Fruit fly (Drosophila melanogaster) whole organism, embryonic: ENCODE measurements around the gene TotA.
A peak's percentile ranks its signal among the peaks of the same experiment; 100 is the strongest.

Experiments used
- CG10321 ChIP-seq: fragments of 200-800 bp; sonication (Bioruptor generic); IDR thresholded peaks from 2 replicates; pipeline ENCODE4 v1.3.6; 2022; ENCODE audit warnings: missing biosample characterization, missing genetic modification characterization
- CG11504 ChIP-seq: fragments of 200-800 bp; sonication (Bioruptor generic); optimal IDR thresholded peaks from 3 replicates; lab custom pipeline; 2019; ENCODE audit warnings: missing biosample characterization, mild to moderate bottlenecking, missing genetic modification characterization, moderate library complexity
- CG11560 ChIP-seq: fragments of 200-800 bp; sonication (Bioruptor generic); IDR thresholded peaks from 3 replicates; pipeline ENCODE4 v1.3.6; 2022; ENCODE audit warnings: missing biosample characterization, missing genetic modification characterization
- CG13894 ChIP-seq: fragments of 200-800 bp; sonication (Bioruptor generic); optimal IDR thresholded peaks from 3 replicates; lab custom pipeline; 2018; ENCODE audit warnings: missing biosample characterization, mild to moderate bottlenecking, missing genetic modification characterization, moderate library complexity
- CG14014 ChIP-seq: fragments of 200-800 bp; sonication (Bioruptor generic); IDR thresholded peaks from 2 replicates; pipeline ENCODE4 v1.3.6; 2022; ENCODE audit warnings: missing biosample characterization, missing genetic modification characterization
- CG15073 ChIP-seq: fragments of 200-800 bp; sonication (Bioruptor generic); optimal IDR thresholded peaks from 2 replicates; lab custom pipeline; 2016; ENCODE audit warnings: missing biosample characterization, missing genetic modification characterization
- CG16815 ChIP-seq: fragments of 200-800 bp; sonication (Bioruptor generic); optimal IDR thresholded peaks from 3 replicates; lab custom pipeline; 2017; ENCODE audit warnings: missing biosample characterization, mild to moderate bottlenecking, missing genetic modification characterization
- CG18599 ChIP-seq: fragments of 200-800 bp; sonication (Bioruptor generic); optimal IDR thresholded peaks from 3 replicates; lab custom pipeline; 2017; ENCODE audit warnings: missing biosample characterization, missing genetic modification characterization, mild to moderate bottlenecking, moderate library complexity, missing genetic modification reagents
- CG18619 ChIP-seq: fragments of 200-800 bp; sonication (Bioruptor generic); optimal IDR thresholded peaks from 3 replicates; lab custom pipeline; 2017; ENCODE audit warnings: missing biosample characterization, mild to moderate bottlenecking, missing genetic modification characterization
- CG2678 ChIP-seq: fragments of 200-800 bp; sonication (Bioruptor generic); optimal IDR thresholded peaks from 3 replicates; lab custom pipeline; 2019; ENCODE audit warnings: missing biosample characterization, mild to moderate bottlenecking, missing genetic modification characterization, moderate library complexity
- CG31224 ChIP-seq: fragments of 200-800 bp; sonication (Bioruptor generic); IDR thresholded peaks from 2 replicates; pipeline ENCODE4 v1.3.6; 2022; ENCODE audit warnings: missing biosample characterization, missing genetic modification characterization
- CG31441 ChIP-seq: fragments of 200-800 bp; sonication (Bioruptor generic); IDR thresholded peaks from 2 replicates; pipeline ENCODE4 v1.3.6; 2022; ENCODE audit warnings: missing biosample characterization, missing genetic modification characterization
- CG32532 ChIP-seq: fragments of 200-800 bp; sonication (Bioruptor generic); IDR thresholded peaks from 2 replicates; pipeline ENCODE4 v1.3.6; 2022; ENCODE audit warnings: missing biosample characterization, missing genetic modification characterization
- CG32767 ChIP-seq: fragments of 200-800 bp; sonication (Bioruptor generic); IDR thresholded peaks from 2 replicates; pipeline ENCODE4 v1.3.6; 2022; ENCODE audit warnings: missing biosample characterization, missing genetic modification characterization
- CG4617 ChIP-seq: fragments of 200-800 bp; sonication (Bioruptor generic); optimal IDR thresholded peaks from 3 replicates; lab custom pipeline; 2016; ENCODE audit warnings: missing biosample characterization, missing genetic modification characterization, borderline replicate concordance
- CG7745 ChIP-seq: fragments of 200-800 bp; sonication (Bioruptor generic); optimal IDR thresholded peaks from 2 replicates; lab custom pipeline; 2018; ENCODE audit warnings: missing biosample characterization, mild to moderate bottlenecking, missing genetic modification characterization, moderate library complexity
- CG7987 ChIP-seq: fragments of 200-800 bp; sonication (Bioruptor generic); optimal IDR thresholded peaks from 2 replicates; lab custom pipeline; 2018; ENCODE audit warnings: missing biosample characterization, mild to moderate bottlenecking, missing genetic modification characterization, moderate library complexity
- CG9727 ChIP-seq: fragments of 200-800 bp; sonication (Bioruptor generic); optimal IDR thresholded peaks from 3 replicates; lab custom pipeline; 2017; ENCODE audit warnings: missing biosample characterization, mild to moderate bottlenecking, missing genetic modification characterization
- CHES-1-like ChIP-seq: fragments of 200-800 bp; sonication (Bioruptor generic); optimal IDR thresholded peaks from 2 replicates; lab custom pipeline; 2016; ENCODE audit warnings: missing biosample characterization, missing genetic modification characterization
- CrebB ChIP-seq: fragments of 200-800 bp; sonication (Bioruptor generic); optimal IDR thresholded peaks from 3 replicates; lab custom pipeline; 2018; ENCODE audit warnings: missing biosample characterization, mild to moderate bottlenecking, missing genetic modification characterization
- Dek ChIP-seq: fragments of 200-800 bp; sonication (Bioruptor generic); optimal IDR thresholded peaks from 3 replicates; lab custom pipeline; 2019; ENCODE audit warnings: missing biosample characterization, mild to moderate bottlenecking, missing genetic modification characterization, moderate library complexity
- Gug ChIP-seq: fragments of 200-800 bp; sonication (Bioruptor generic); IDR thresholded peaks from 4 replicates; pipeline ENCODE4 v1.3.6; 2022; ENCODE audit warnings: missing biosample characterization, missing genetic modification characterization
- HLH54F ChIP-seq: fragments of 200-800 bp; sonication (Bioruptor generic); optimal IDR thresholded peaks from 3 replicates; lab custom pipeline; 2016; ENCODE audit warnings: missing biosample characterization, missing genetic modification characterization
- Hr51 ChIP-seq, 2 experiments: fragments of 200-800 bp; sonication (Bioruptor generic); optimal IDR thresholded peaks; 2 replicates in 1 of 2; 3 replicates in 1 of 2; lab custom pipeline; 2016 to 2018; ENCODE audit warnings: missing biosample characterization in 2 of 2, missing genetic modification characterization in 2 of 2, mild to moderate bottlenecking in 1 of 2, moderate library complexity in 1 of 2
- Med ChIP-seq: fragments of 200-800 bp; sonication (Bioruptor generic); peaks from one replicate; lab custom pipeline; 2016; ENCODE audit warnings: missing biosample characterization, missing genetic modification characterization, mild to moderate bottlenecking, inconsistent platforms, moderate library complexity
- Opbp ChIP-seq: fragments of 200-800 bp; sonication (Bioruptor generic); IDR thresholded peaks from 3 replicates; pipeline ENCODE4 v1.3.6; 2022; ENCODE audit warnings: missing biosample characterization, missing genetic modification characterization; ENCODE audit not compliant: partially characterized antibody
- Ptx1 ChIP-seq: fragments of 200-800 bp; sonication (Bioruptor generic); IDR thresholded peaks from 2 replicates; pipeline ENCODE4 v1.3.6; 2022; ENCODE audit warnings: missing biosample characterization, missing genetic modification characterization
- Xrp1 ChIP-seq: fragments of 200-800 bp; sonication (Bioruptor generic); IDR thresholded peaks from 2 replicates; pipeline ENCODE4 v1.3.6; 2022; ENCODE audit warnings: missing biosample characterization, missing genetic modification characterization
- amos ChIP-seq: fragments of 200-800 bp; sonication (Bioruptor generic); IDR thresholded peaks from 2 replicates; pipeline ENCODE4 v1.3.6; 2022; ENCODE audit warnings: missing biosample characterization, missing genetic modification characterization; ENCODE audit not compliant: partially characterized antibody
- aop ChIP-seq: fragments of 200-800 bp; sonication (Bioruptor generic); IDR thresholded peaks from 2 replicates; pipeline ENCODE4 v1.3.6; 2022; ENCODE audit warnings: missing biosample characterization, missing genetic modification characterization
- az2 ChIP-seq: fragments of 200-800 bp; sonication (Bioruptor generic); optimal IDR thresholded peaks from 3 replicates; lab custom pipeline; 2016; ENCODE audit warnings: missing biosample characterization, missing genetic modification characterization
- chif ChIP-seq, 2 experiments: fragments of 200-800 bp; sonication (Bioruptor generic); optimal IDR thresholded peaks; 3 replicates each; lab custom pipeline; 2016; ENCODE audit warnings: missing biosample characterization in 2 of 2, missing genetic modification characterization in 2 of 2
- chinmo ChIP-seq: fragments of 200-800 bp; sonication (Bioruptor generic); IDR thresholded peaks from 4 replicates; pipeline ENCODE4 v1.3.6; 2022; ENCODE audit warnings: missing biosample characterization, missing genetic modification characterization; ENCODE audit not compliant: partially characterized antibody
- ci ChIP-seq: fragments of 200-800 bp; sonication (Bioruptor generic); IDR thresholded peaks from 3 replicates; pipeline ENCODE4 v1.3.6; 2022; ENCODE audit warnings: missing biosample characterization, missing genetic modification characterization
- da ChIP-seq: fragments of 200-800 bp; sonication (Bioruptor generic); optimal IDR thresholded peaks from 2 replicates; lab custom pipeline; 2016; ENCODE audit warnings: missing biosample characterization, missing genetic modification characterization
- dmrt11E ChIP-seq: fragments of 200-800 bp; sonication (Bioruptor generic); optimal IDR thresholded peaks from 3 replicates; lab custom pipeline; 2018; ENCODE audit warnings: missing biosample characterization, mild to moderate bottlenecking, missing genetic modification characterization, moderate library complexity
- eve ChIP-seq, 2 experiments: fragments of >200 bp; optimal IDR thresholded peaks; 2 replicates each; lab custom pipeline; 2017; ENCODE audit warnings: missing biosample characterization in 2 of 2, missing genetic modification characterization in 2 of 2
- grau ChIP-seq: fragments of 200-800 bp; optimal IDR thresholded peaks from 3 replicates; lab custom pipeline; 2019; ENCODE audit warnings: missing biosample characterization, mild to moderate bottlenecking, missing genetic modification characterization, moderate library complexity
- h ChIP-seq: fragments of >200 bp; optimal IDR thresholded peaks from 2 replicates; lab custom pipeline; 2017
- lov ChIP-seq, 2 experiments: fragments of 200-800 bp in 1 of 2; fragments of >200 bp in 1 of 2; sonication (Bioruptor generic) in 1 of 2; IDR thresholded peaks in 1 of 2; optimal IDR thresholded peaks in 1 of 2; 2 replicates in 1 of 2; 3 replicates in 1 of 2; pipeline versions ENCODE4 v1.3.6 to Lab custom; 2017 to 2022; ENCODE audit warnings: missing biosample characterization in 1 of 2, missing genetic modification characterization in 1 of 2
- nmo ChIP-seq: fragments of 200-800 bp; sonication (Bioruptor generic); optimal IDR thresholded peaks from 2 replicates; lab custom pipeline; 2018; ENCODE audit warnings: missing biosample characterization, mild to moderate bottlenecking, missing genetic modification characterization, moderate library complexity
- oc ChIP-seq: fragments of 200-800 bp; sonication (Bioruptor generic); optimal IDR thresholded peaks from 2 replicates; lab custom pipeline; 2018; ENCODE audit warnings: missing biosample characterization, mild to moderate bottlenecking, missing genetic modification characterization, moderate library complexity
- phol ChIP-seq: fragments of 200-800 bp; sonication (Bioruptor generic); optimal IDR thresholded peaks from 3 replicates; lab custom pipeline; 2018; ENCODE audit warnings: missing biosample characterization, mild to moderate bottlenecking, missing genetic modification characterization, moderate library complexity
- ro ChIP-seq: fragments of 200-800 bp; sonication (Bioruptor generic); IDR thresholded peaks from 2 replicates; pipeline ENCODE4 v1.3.6; 2022; ENCODE audit warnings: missing biosample characterization, missing genetic modification characterization
- sd ChIP-seq: fragments of 200-800 bp; sonication (Bioruptor generic); optimal IDR thresholded peaks from 3 replicates; lab custom pipeline; 2018; ENCODE audit warnings: missing biosample characterization, mild to moderate bottlenecking, missing genetic modification characterization, moderate library complexity
- sug ChIP-seq: fragments of 200-800 bp; optimal IDR thresholded peaks from 2 replicates; lab custom pipeline; 2019; ENCODE audit warnings: missing biosample characterization, mild to moderate bottlenecking, missing genetic modification characterization, moderate library complexity
- z ChIP-seq: fragments of 200-800 bp; sonication (Bioruptor generic); IDR thresholded peaks from 3 replicates; pipeline ENCODE4 v1.3.6; 2022; ENCODE audit warnings: missing biosample characterization, missing genetic modification characterization
- zfh1 ChIP-seq: fragments of 200-800 bp; sonication (Bioruptor generic); IDR thresholded peaks from 3 replicates; pipeline ENCODE4 v1.3.6; 2022; ENCODE audit warnings: missing biosample characterization, missing genetic modification characterization

TotA gene

dm6 chr3R:20829416-20830131, 41.3 kb upstream of the TotA start (continued):
- TF ChIP-seq CG18619 (GFP tag; lab: Kevin White, UChicago) (peak; percentile 19), nmo (GFP tag; lab: Kevin White, UChicago) (peak; percentile 53), z (GFP tag; lab: Robert Waterston, UW) (0 out of 3 replicates have a peak, but pooled peaks have one; percentile 5), Hr51 (GFP tag; optimal IDR thresholded peaks at IDR 0.05; lab: Kevin White, UChicago) (peak in 1 of 2 experiments; percentile 30), CG32767 (GFP tag; lab: Robert Waterston, UW) (peak; percentile 46; the same call in 1 of the 2 replicates), zfh1 (GFP tag; lab: Robert Waterston, UW) (0 out of 3 replicates have a peak, but pooled peaks have one; percentile 14), ci (GFP tag; lab: Robert Waterston, UW) (peak; percentile 76; the same call in 2 of the 3 replicates), phol (peak; percentile 23), sug (tag; lab: Kevin White, UChicago) (peak; percentile 77), CG32532 (GFP tag; lab: Robert Waterston, UW) (peak; percentile 53), h (lab: Kevin White, UChicago) (no peak), Gug (GFP tag; lab: Robert Waterston, UW) (peak; percentile 14; the same call in 1 of the 4 replicates), CG7987 (GFP tag; lab: Kevin White, UChicago) (peak; percentile 48), CG13894 (tag; lab: Kevin White, UChicago) (peak; percentile 60), grau (tag; lab: Kevin White, UChicago) (peak; percentile 28), CG16815 (peak; percentile 41), oc (no peak), amos (GFP tag; lab: Robert Waterston, UW) (peak; percentile 24; the same call in 1 of the 2 replicates), CG11560 (tag; lab: Robert Waterston, UW) (no peak), sd (tag; lab: Kevin White, UChicago) (peak; percentile 79), CG31441 (GFP tag; lab: Robert Waterston, UW) (peak; percentile 28; the same call in 1 of the 2 replicates), Xrp1 (GFP tag; lab: Robert Waterston, UW) (no peak), aop (0 out of 2 replicates have a peak, but pooled peaks have one; percentile 8), CG10321 (peak; percentile 39; the same call in 1 of the 2 replicates), lov (optimal IDR thresholded peaks at IDR 0.05; lab: Kevin White, UChicago) (no peak), lov (GFP tag; IDR thresholded peaks at IDR 0.05; lab: Robert Waterston, UW) (0 out of 3 replicates have a peak, but pooled peaks have one; percentile 59), Dek (tag; lab: Kevin White, UChicago) (peak; percentile 36), CG7745 (tag; lab: Kevin White, UChicago) (no peak), ro (GFP tag; lab: Robert Waterston, UW) (no peak), CG4617 (GFP tag; lab: Kevin White, UChicago) (no peak), eve (GFP tag; optimal IDR thresholded peaks at IDR 0.05; lab: Kevin White, UChicago) (no peak), az2 (peak; percentile 20), CG11504 (tag; lab: Kevin White, UChicago) (peak; percentile 59), da (peak; percentile 48), CHES-1-like (GFP tag; lab: Kevin White, UChicago) (no peak), Ptx1 (GFP tag; lab: Robert Waterston, UW) (0 out of 2 replicates have a peak, but pooled peaks have one; percentile 13), CG15073 (no peak), chinmo (GFP tag; lab: Robert Waterston, UW) (peak; percentile 92), Opbp (GFP tag; lab: Robert Waterston, UW) (peak; percentile 42; the same call in 1 of the 3 replicates), chif (GFP tag; optimal IDR thresholded peaks at IDR 0.05; lab: Kevin White, UChicago) (no peak), CG2678 (tag; lab: Kevin White, UChicago) (peak; percentile 63), CG9727 (GFP tag; lab: Kevin White, UChicago) (peak; percentile 63), HLH54F (GFP tag; lab: Kevin White, UChicago) (no peak), CG14014 (0 out of 2 replicates have a peak, but pooled peaks have one; percentile 12), CrebB (tag; lab: Kevin White, UChicago) (peak; percentile 17), CG18599 (GFP tag; lab: Kevin White, UChicago) (peak; percentile 45), Med (GFP tag; lab: Kevin White, UChicago) (peak; percentile 93), dmrt11E (peak; percentile 36), CG31224 (GFP tag; lab: Robert Waterston, UW) (peak; percentile 36)
